Fruit fly (Drosophila melanogaster): ENCODE measurements around the gene Rpn12R.

Rpn12R gene

DNA sequence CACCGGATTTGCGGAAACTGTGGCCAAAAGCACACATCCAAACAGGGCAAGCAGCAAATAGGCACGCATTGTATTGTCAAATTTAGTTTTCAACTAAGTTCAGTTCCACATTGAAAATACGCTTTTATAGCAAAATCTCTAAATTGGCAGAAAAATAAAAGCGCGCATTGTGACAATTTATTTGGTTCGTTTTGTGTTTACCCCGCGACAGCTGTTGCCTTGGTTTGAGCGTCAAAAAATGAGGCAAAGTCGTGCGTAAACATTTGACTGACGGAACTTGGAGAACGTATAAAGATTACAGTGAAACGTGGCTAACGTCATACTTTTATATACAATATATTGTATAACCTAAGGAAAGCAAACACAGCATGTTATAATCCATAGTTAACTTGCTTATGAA is 11.7 kb upstream of the Rpn12R start, which contains the start of gene CG18649:
Gene CG18649 (minus strand): TSS at position 101 of the 400 bp plus-strand sequence.
- no peak for TF ChIP-seq psq (optimal IDR thresholded peaks at IDR 0.05)
- TF ChIP-seq usp (GFP tag; optimal IDR thresholded peaks at IDR 0.05): no peak
- TF ChIP-seq pan (optimal IDR thresholded peaks at IDR 0.05): no peak
- no peak for TF ChIP-seq CG8478 (optimal IDR thresholded peaks at IDR 0.05)
- TF ChIP-seq Dll (optimal IDR thresholded peaks at IDR 0.05): no peak
- TF ChIP-seq EcR (GFP tag; optimal IDR thresholded peaks at IDR 0.05): no peak

DNA sequence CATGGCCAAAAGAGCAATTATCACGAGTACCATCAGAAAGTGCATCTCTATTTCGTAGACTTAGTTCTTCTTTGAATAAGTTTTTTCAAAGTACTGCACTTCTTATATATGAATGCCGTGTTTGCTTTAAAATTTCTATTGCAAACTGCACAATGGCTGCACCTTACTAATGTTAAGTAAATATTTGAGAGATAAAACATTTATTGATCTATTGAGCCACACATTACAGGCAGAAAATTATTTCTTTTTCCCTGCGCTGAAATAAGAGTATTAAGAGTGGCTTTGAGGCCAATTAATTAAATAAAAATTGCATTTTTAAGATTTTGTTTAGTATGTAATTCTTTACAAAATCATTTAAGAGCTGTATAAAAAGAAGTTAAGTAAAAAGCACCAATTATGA is 10.9 kb upstream of the Rpn12R start, which contains the start of gene CG43680:
Gene CG43680 (minus strand): TSS at position 101 of the 400 bp plus-strand sequence.
- TF ChIP-seq psq (optimal IDR thresholded peaks at IDR 0.05): no peak
- TF ChIP-seq Dll (optimal IDR thresholded peaks at IDR 0.05): no peak
- TF ChIP-seq CG8478 (optimal IDR thresholded peaks at IDR 0.05): no peak
- no peak for TF ChIP-seq usp (GFP tag; optimal IDR thresholded peaks at IDR 0.05)
- TF ChIP-seq EcR (GFP tag; optimal IDR thresholded peaks at IDR 0.05): no peak
- no peak for TF ChIP-seq pan (optimal IDR thresholded peaks at IDR 0.05)

DNA sequence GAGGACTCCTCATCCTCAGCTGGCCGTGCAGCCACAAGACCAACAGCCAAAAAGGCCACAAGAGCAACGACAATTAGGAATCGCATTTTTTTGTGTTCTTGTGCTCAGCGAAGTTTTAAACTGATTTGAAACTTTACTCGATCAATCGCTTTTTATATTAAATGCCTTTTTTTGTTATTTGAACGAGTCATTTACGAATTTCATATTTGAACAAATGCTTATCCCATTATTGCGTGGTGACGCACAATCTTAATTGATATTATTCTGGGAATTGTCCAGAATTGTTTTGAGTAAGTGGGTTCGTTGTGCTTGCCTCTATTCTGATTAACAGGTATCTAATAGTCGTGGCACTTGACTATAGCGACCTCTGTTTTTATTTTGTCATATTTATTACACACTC is 10.0 kb upstream of the Rpn12R start, which contains the start of gene CG13461:
Gene CG13461 (minus strand): TSS at position 101 of the 400 bp plus-strand sequence.
- TF ChIP-seq pan (optimal IDR thresholded peaks at IDR 0.05): no peak
- TF ChIP-seq EcR (GFP tag; optimal IDR thresholded peaks at IDR 0.05): no peak
- no peak for TF ChIP-seq Dll (optimal IDR thresholded peaks at IDR 0.05)
- no peak for TF ChIP-seq CG8478 (optimal IDR thresholded peaks at IDR 0.05)
- no peak for TF ChIP-seq usp (GFP tag; optimal IDR thresholded peaks at IDR 0.05)
- no peak for TF ChIP-seq psq (optimal IDR thresholded peaks at IDR 0.05)

DNA sequence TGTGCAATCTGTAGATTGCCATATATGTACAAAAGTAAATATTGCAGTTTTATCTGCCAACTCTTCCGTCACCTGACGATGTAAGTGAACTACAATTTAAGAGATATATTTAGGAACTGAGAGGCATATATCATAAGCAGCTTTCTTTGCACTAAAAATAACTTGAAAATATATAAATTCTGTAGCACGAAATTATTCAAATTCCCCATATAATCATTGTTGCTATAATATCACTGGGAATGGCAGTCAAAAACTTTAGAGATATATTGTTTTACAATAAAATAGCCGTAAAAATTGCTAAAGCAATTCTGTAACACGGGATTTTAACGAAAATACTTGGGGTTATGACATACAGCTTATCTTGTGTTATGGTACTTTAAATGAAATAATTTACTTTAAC is 9.0 kb upstream of the Rpn12R start, which contains the start of gene CG43679:
Gene CG43679 (minus strand): TSS at position 101 of the 400 bp plus-strand sequence.
- TF ChIP-seq pan (optimal IDR thresholded peaks at IDR 0.05) (no peak), usp (GFP tag; optimal IDR thresholded peaks at IDR 0.05) (no peak), CG8478 (optimal IDR thresholded peaks at IDR 0.05) (no peak), Dll (optimal IDR thresholded peaks at IDR 0.05) (no peak), psq (optimal IDR thresholded peaks at IDR 0.05) (no peak), EcR (GFP tag; optimal IDR thresholded peaks at IDR 0.05) (no peak)

DNA sequence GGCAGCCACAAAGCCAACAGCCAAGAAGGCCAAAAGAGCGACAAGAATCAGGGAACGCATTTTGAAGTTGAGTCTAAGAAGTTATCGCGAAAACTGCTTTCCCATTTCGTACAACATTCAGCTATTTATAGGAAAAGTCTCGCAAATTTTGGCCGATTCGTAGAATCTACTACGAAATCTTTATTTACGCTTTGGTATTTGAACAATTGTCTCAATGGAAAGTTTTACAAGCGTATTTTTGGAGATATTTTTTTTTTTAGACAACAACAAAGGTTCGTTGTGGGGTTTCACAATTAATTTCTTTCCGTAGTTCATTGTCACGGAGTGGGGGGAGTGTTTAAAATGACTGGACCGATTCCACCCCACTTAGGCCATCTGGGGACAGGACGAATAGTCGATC is 8.3 kb upstream of the Rpn12R start, which contains the start of gene CG12310:
Gene CG12310 (minus strand): TSS at position 101 of the 400 bp plus-strand sequence.
- no peak for TF ChIP-seq pan (optimal IDR thresholded peaks at IDR 0.05)
- no peak for TF ChIP-seq Dll (optimal IDR thresholded peaks at IDR 0.05)
- TF ChIP-seq CG8478 (optimal IDR thresholded peaks at IDR 0.05): no peak
- TF ChIP-seq EcR (GFP tag; optimal IDR thresholded peaks at IDR 0.05): no peak
- no peak for TF ChIP-seq usp (GFP tag; optimal IDR thresholded peaks at IDR 0.05)
- TF ChIP-seq psq (optimal IDR thresholded peaks at IDR 0.05): no peak

DNA sequence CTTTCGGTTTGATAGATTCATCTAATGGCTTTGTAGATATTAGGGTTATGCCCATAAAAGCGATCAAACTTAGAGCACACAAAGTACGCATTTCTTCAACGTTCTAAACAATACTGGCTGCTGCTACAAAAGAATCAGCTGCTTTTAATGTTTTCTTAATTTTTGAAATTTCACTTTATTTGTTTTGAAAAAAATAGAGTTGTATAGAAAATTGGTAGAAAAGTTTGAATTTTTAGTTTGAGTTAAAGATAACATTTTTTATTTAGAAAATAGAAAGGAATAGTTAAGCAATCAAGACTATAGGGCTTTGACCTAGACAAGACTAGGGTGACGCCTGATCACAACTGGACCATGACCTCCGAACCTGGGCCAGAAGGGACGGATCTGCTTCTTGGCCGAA is 7.7 kb upstream of the Rpn12R start, which contains the start of gene CG18581:
Gene CG18581 (minus strand): TSS at position 101 of the 400 bp plus-strand sequence.
- TF ChIP-seq usp (GFP tag; optimal IDR thresholded peaks at IDR 0.05) (no peak), CG8478 (optimal IDR thresholded peaks at IDR 0.05) (no peak), psq (optimal IDR thresholded peaks at IDR 0.05) (no peak), EcR (GFP tag; optimal IDR thresholded peaks at IDR 0.05) (no peak), Dll (optimal IDR thresholded peaks at IDR 0.05) (no peak), pan (optimal IDR thresholded peaks at IDR 0.05) (no peak)

DNA sequence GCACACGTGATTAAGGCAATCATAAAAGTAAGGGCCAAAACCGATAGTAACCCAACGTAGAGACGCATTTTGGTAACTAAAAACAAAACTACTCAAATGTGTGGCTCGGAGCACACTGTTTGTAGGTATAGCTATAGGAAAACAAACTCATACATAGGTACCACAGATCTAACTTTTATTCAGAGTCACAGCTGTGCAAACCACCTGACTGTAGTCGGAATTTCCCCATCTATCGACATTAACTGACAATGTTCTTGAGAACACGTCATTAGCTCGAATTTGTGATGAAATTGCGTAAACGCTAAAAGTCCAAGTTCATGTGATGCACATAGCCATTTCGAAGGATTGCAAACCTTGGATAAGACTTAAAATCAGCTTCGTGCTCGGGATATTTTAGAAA is 7.0 kb upstream of the Rpn12R start, which contains the start of gene CG43678:
Gene CG43678 (minus strand): TSS at position 101 of the 400 bp plus-strand sequence.
- TF ChIP-seq psq (optimal IDR thresholded peaks at IDR 0.05) (no peak), CG8478 (optimal IDR thresholded peaks at IDR 0.05) (no peak), EcR (GFP tag; optimal IDR thresholded peaks at IDR 0.05) (no peak), pan (optimal IDR thresholded peaks at IDR 0.05) (no peak)

DNA sequence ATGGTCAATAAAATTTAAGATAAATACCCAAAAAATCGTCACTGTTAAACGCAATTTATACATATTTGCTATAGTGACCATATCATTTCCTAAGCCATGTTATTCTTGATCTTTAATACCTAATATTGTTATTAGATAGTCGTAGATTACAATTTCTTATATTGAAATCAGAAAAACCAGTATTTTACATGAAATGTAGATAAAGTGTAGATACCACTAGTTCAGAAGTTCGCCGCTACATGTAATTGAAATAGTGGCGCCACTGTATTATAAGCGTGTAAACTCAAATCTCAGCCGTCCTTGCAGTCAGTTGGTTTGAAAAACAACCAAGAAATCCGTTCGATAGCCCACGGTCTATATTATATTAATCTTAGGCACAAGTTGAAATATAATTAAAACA is 5.7 kb upstream of the Rpn12R start:
- TF ChIP-seq EcR (GFP tag; optimal IDR thresholded peaks at IDR 0.05) (no peak), usp (GFP tag; optimal IDR thresholded peaks at IDR 0.05) (no peak), Dll (optimal IDR thresholded peaks at IDR 0.05) (no peak), psq (optimal IDR thresholded peaks at IDR 0.05) (no peak), CG8478 (optimal IDR thresholded peaks at IDR 0.05) (no peak), pan (optimal IDR thresholded peaks at IDR 0.05) (no peak)

DNA sequence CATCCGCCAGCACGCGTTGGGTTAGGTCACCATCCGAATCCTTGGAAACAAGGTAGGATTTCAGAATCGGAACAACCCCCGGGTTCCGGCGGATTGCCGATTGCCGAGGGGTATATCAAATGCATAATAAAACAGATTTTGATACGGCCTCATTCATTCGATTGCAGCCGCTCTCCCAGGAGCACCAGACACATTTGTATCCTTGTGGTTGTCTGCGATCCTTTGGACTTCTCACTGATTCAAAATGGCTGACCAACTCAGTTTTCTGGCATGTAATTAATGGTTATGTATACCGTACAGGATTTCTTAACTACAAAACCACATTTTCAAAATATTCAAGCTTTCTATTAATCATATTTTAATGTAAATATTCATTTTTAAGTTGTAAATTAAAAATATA is 5.2 kb upstream of the Rpn12R start:
- TF ChIP-seq EcR (GFP tag; optimal IDR thresholded peaks at IDR 0.05) (no peak), CG8478 (optimal IDR thresholded peaks at IDR 0.05) (no peak), Dll (optimal IDR thresholded peaks at IDR 0.05) (no peak), psq (optimal IDR thresholded peaks at IDR 0.05) (no peak), pan (optimal IDR thresholded peaks at IDR 0.05) (no peak), usp (GFP tag; optimal IDR thresholded peaks at IDR 0.05) (no peak)

DNA sequence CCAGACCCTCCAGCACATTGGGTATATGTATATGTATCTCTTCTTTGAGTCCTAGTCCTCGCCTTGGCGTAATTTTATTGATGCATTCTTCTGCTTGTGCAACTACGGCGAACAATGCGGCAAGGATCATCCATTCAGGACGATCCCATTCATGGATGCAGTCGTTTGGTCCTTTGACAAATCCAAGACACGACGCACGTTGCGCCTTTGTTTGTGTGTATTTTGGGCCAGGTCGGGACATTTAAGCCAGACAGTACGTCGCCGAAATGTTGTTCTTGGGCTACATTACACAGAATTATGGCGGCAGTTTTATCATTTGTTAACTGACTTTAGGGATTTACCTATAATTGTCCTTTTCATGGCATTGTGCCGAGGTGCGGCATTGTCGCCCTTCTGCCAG is 2.7 kb upstream of the Rpn12R start:
- TF ChIP-seq usp (GFP tag; optimal IDR thresholded peaks at IDR 0.05): no peak
- no peak for TF ChIP-seq EcR (GFP tag; optimal IDR thresholded peaks at IDR 0.05)
- no peak for TF ChIP-seq psq (optimal IDR thresholded peaks at IDR 0.05)
- TF ChIP-seq pan (optimal IDR thresholded peaks at IDR 0.05): no peak
- TF ChIP-seq CG8478 (optimal IDR thresholded peaks at IDR 0.05): no peak
- no peak for TF ChIP-seq Dll (optimal IDR thresholded peaks at IDR 0.05)

DNA sequence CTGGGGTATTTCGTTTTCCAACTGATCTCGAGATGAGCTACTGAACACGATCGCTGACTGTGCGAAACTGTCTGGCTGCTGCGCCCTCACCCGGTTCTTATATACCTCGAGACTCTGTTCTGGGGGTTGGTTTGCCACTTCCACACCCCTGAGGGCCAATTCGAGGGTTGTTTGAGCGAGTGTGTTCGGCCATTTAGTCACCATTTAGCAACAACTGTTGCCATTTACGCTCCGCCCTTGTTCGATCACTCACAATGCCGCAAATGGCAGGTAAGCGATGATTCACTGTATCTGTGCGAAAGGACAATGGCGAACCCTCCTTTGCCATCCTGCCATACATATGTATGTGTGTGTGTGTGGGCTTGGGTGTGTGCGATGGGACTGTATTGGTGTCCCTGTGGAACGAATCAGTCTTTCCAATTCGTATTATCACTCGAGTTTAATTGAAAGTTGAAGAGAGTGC is 1.5 kb upstream of the Rpn12R start, which contains the start of gene ind:
Gene ind (minus strand): TSS at position 51 of the 463 bp plus-strand sequence.
- TF ChIP-seq usp (GFP tag; optimal IDR thresholded peaks at IDR 0.05) (no peak), EcR (GFP tag; optimal IDR thresholded peaks at IDR 0.05) (no peak), CG8478 (optimal IDR thresholded peaks at IDR 0.05) (no peak), psq (optimal IDR thresholded peaks at IDR 0.05) (no peak), pan (optimal IDR thresholded peaks at IDR 0.05) (no peak), Dll (optimal IDR thresholded peaks at IDR 0.05) (no peak)

DNA sequence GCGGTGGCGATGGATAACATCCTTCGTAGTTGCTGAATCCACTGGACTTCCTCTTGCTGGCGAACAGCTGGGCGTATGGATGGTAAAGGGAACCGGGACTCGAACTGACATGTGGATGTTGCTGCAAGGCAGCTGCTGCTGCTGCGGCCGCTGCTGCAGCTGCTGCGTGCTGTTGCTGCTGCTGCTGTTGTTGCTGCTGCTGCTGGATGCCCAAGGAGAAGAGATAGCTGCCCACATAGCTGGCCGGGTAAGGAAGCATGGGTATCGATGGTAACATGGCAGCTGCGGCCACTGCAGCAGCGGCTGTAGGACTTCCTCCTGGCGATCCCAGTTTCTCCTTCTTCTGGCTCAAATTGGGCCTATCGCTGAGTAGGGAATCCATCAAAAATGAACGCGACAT is 1.1 kb upstream of the Rpn12R start:
- TF ChIP-seq psq (optimal IDR thresholded peaks at IDR 0.05) (no peak), CG8478 (optimal IDR thresholded peaks at IDR 0.05) (no peak), usp (GFP tag; optimal IDR thresholded peaks at IDR 0.05) (no peak), EcR (GFP tag; optimal IDR thresholded peaks at IDR 0.05) (no peak), pan (optimal IDR thresholded peaks at IDR 0.05) (no peak), Dll (optimal IDR thresholded peaks at IDR 0.05) (no peak)

Measured in whole organism.